Worm (Caenorhabditis elegans) whole organism, L4 larva: ENCODE results near the gene mlt-10.

Experiments
- D1046.2 ChIP-seq: fragments of 200-800 bp; sonication (Bioruptor generic); IDR thresholded peaks from 2 replicates; pipeline ENCODE4 v1.3.6; 2022; ENCODE audit warnings: missing genetic modification characterization, missing compliant biosample characterization
- F26F4.8 ChIP-seq: fragments of 200-800 bp; sonication (Bioruptor generic); conservative IDR thresholded peaks from 2 replicates; pipeline ENCODE4 v1.3.6; 2022; ENCODE audit warnings: missing genetic modification characterization, missing compliant biosample characterization
- F37D6.2 ChIP-seq: sonication (generic microtip); optimal IDR thresholded peaks from 2 replicates; lab custom pipeline; 2016; ENCODE audit warnings: mild to moderate bottlenecking, missing genetic modification characterization, missing compliant biosample characterization
- ZK337.2 ChIP-seq: fragments of 200-800 bp; sonication (Bioruptor generic); IDR thresholded peaks from 2 replicates; pipeline ENCODE4 v1.3.6; 2022; ENCODE audit warnings: missing genetic modification reagents, missing genetic modification characterization, missing compliant biosample characterization
- ZK546.5 ChIP-seq, 2 experiments: sonication (generic microtip); optimal IDR thresholded peaks; 2 replicates each; lab custom pipeline; 2017; ENCODE audit warnings: missing biosample characterization in 2 of 2, missing genetic modification characterization in 2 of 2
- aha-1 ChIP-seq: fragments of 150-350 bp; peaks from one replicate; lab custom pipeline; 2014; ENCODE audit warnings: missing biosample characterization, missing genetic modification characterization
- aly-2 ChIP-seq: sonication (generic microtip); optimal IDR thresholded peaks from 2 replicates; lab custom pipeline; 2018; ENCODE audit warnings: missing biosample characterization, missing genetic modification characterization
- attf-4 ChIP-seq: sonication (generic microtip); optimal IDR thresholded peaks from 3 replicates; lab custom pipeline; 2017; ENCODE audit warnings: missing biosample characterization, missing genetic modification characterization
- ceh-20 ChIP-seq: fragments of 200-800 bp; sonication (Bioruptor generic); IDR thresholded peaks from 2 replicates; pipeline ENCODE4 v1.3.6; 2022; ENCODE audit warnings: missing genetic modification reagents, missing genetic modification characterization, missing compliant biosample characterization
- ceh-28 ChIP-seq: fragments of 150-350 bp; optimal IDR thresholded peaks from 2 replicates; lab custom pipeline; 2014; ENCODE audit warnings: missing biosample characterization, missing genetic modification reagents, missing genetic modification characterization
- ceh-32 ChIP-seq: sonication (generic microtip); optimal IDR thresholded peaks from 2 replicates; lab custom pipeline; 2016; ENCODE audit warnings: mild to moderate bottlenecking, missing genetic modification characterization, missing compliant biosample characterization; ENCODE audit not compliant: poor library complexity
- ceh-44 ChIP-seq: fragments of 200-800 bp; sonication (Bioruptor generic); IDR thresholded peaks from 2 replicates; pipeline ENCODE4 v1.3.6; 2022; ENCODE audit warnings: missing genetic modification reagents, missing genetic modification characterization, missing compliant biosample characterization
- ceh-82 ChIP-seq: sonication (generic microtip); optimal IDR thresholded peaks from 2 replicates; lab custom pipeline; 2017; ENCODE audit warnings: missing biosample characterization, missing genetic modification characterization
- cey-2 ChIP-seq: sonication (generic microtip); optimal IDR thresholded peaks from 3 replicates; lab custom pipeline; 2017; ENCODE audit warnings: missing genetic modification characterization, mild to moderate bottlenecking, missing compliant biosample characterization, antibody characterized with exemption, borderline replicate concordance; ENCODE audit not compliant: insufficient read depth
- daf-12 ChIP-seq: fragments of 150-350 bp; optimal IDR thresholded peaks from 2 replicates; lab custom pipeline; 2014; ENCODE audit warnings: missing biosample characterization, missing genetic modification reagents, missing genetic modification characterization
- daf-16 ChIP-seq, 3 experiments: sonication (generic microtip); optimal IDR thresholded peaks; 2 replicates each; lab custom pipeline; 2016 to 2017; ENCODE audit warnings: missing genetic modification characterization in 3 of 3, missing genetic modification reagents in 3 of 3, mild to moderate bottlenecking in 2 of 3, missing compliant biosample characterization in 2 of 3, missing biosample characterization in 1 of 3, moderate library complexity in 1 of 3
- dmd-9 ChIP-seq: fragments of 200-800 bp; sonication (Bioruptor generic); IDR thresholded peaks from 2 replicates; pipeline ENCODE4 v1.3.6; 2022; ENCODE audit warnings: missing genetic modification reagents, missing genetic modification characterization, missing compliant biosample characterization
- dpl-1 ChIP-seq: fragments of 150-350 bp; optimal IDR thresholded peaks from 2 replicates; lab custom pipeline; 2014; ENCODE audit warnings: missing biosample characterization, missing genetic modification reagents, missing genetic modification characterization
- duxl-1 ChIP-seq: sonication (generic microtip); optimal IDR thresholded peaks from 2 replicates; lab custom pipeline; 2016; ENCODE audit warnings: mild to moderate bottlenecking, missing genetic modification characterization, moderate library complexity, missing compliant biosample characterization; ENCODE audit not compliant: poor library complexity
- dve-1 ChIP-seq: sonication (generic microtip); optimal IDR thresholded peaks from 2 replicates; lab custom pipeline; 2017; ENCODE audit warnings: antibody characterized with exemption, mild to moderate bottlenecking, missing genetic modification characterization, missing compliant biosample characterization; ENCODE audit not compliant: insufficient read depth
- fkh-10 ChIP-seq: fragments of 150-350 bp; optimal IDR thresholded peaks from 2 replicates; lab custom pipeline; 2014; ENCODE audit warnings: missing biosample characterization, missing genetic modification reagents, missing genetic modification characterization
- fos-1 ChIP-seq: fragments of 150-350 bp; optimal IDR thresholded peaks from 2 replicates; lab custom pipeline; 2014; ENCODE audit warnings: missing biosample characterization, missing genetic modification characterization
- hlh-11 ChIP-seq: fragments of 200-800 bp; sonication (Bioruptor generic); optimal IDR thresholded peaks from 2 replicates; lab custom pipeline; 2018; ENCODE audit warnings: mild to moderate bottlenecking, missing genetic modification characterization, missing compliant biosample characterization
- hlh-30 ChIP-seq: sonication (generic microtip); optimal IDR thresholded peaks from 2 replicates; lab custom pipeline; 2017; ENCODE audit warnings: antibody characterized with exemption, mild to moderate bottlenecking, missing genetic modification characterization, missing compliant biosample characterization; ENCODE audit not compliant: insufficient read depth
- hmg-1.1 ChIP-seq: fragments of 200-800 bp; sonication (Bioruptor generic); IDR thresholded peaks from 2 replicates; pipeline ENCODE4 v1.3.6; 2022; ENCODE audit warnings: missing genetic modification reagents, missing genetic modification characterization, missing compliant biosample characterization
- lim-7 ChIP-seq: fragments of 200-800 bp; sonication (Bioruptor generic); IDR thresholded peaks from 2 replicates; pipeline ENCODE4 v1.3.6; 2022; ENCODE audit warnings: missing genetic modification characterization, missing compliant biosample characterization
- lin-13 ChIP-seq: fragments of 150-350 bp; optimal IDR thresholded peaks from 2 replicates; lab custom pipeline; 2014; ENCODE audit warnings: missing biosample characterization, missing genetic modification reagents, missing genetic modification characterization
- lin-39 ChIP-seq: fragments of 150-350 bp; optimal IDR thresholded peaks from 2 replicates; lab custom pipeline; 2014; ENCODE audit warnings: missing biosample characterization, missing genetic modification reagents, missing genetic modification characterization
- lsy-2 ChIP-seq, 2 experiments: fragments of 150-350 bp in 1 of 2; sonication (generic microtip) in 1 of 2; optimal IDR thresholded peaks; 2 replicates each; lab custom pipeline; 2014 to 2017; ENCODE audit warnings: missing biosample characterization in 2 of 2, missing genetic modification characterization in 2 of 2
- madf-5 ChIP-seq, 2 experiments: fragments of 200-800 bp; sonication (Bioruptor generic); IDR thresholded peaks; 2 replicates each; pipeline ENCODE4 v1.3.6; 2022; ENCODE audit warnings: missing compliant biosample characterization in 2 of 2, missing genetic modification characterization in 2 of 2
- mdl-1 ChIP-seq, 2 experiments: fragments of 150-350 bp in 1 of 2; sonication (generic microtip) in 1 of 2; optimal IDR thresholded peaks; 2 replicates each; lab custom pipeline; 2014 to 2017; ENCODE audit warnings: missing biosample characterization in 2 of 2, missing genetic modification characterization in 2 of 2
- mep-1 ChIP-seq: fragments of 150-350 bp; sonication (generic microtip); optimal IDR thresholded peaks from 3 replicates; lab custom pipeline; 2014; ENCODE audit warnings: missing biosample characterization, missing genetic modification characterization
- mes-2 ChIP-seq: sonication (generic microtip); optimal IDR thresholded peaks from 2 replicates; lab custom pipeline; 2016; ENCODE audit warnings: missing genotype, mild to moderate bottlenecking, missing genetic modification characterization, missing compliant biosample characterization; ENCODE audit not compliant: poor library complexity, severe bottlenecking
- mxl-3 ChIP-seq: fragments of 200-800 bp; sonication (Bioruptor generic); optimal IDR thresholded peaks from 2 replicates; lab custom pipeline; 2018; ENCODE audit warnings: mild to moderate bottlenecking, missing genetic modification characterization, missing compliant biosample characterization
- nhr-11 ChIP-seq: fragments of 150-350 bp; optimal IDR thresholded peaks from 2 replicates; lab custom pipeline; 2014; ENCODE audit warnings: missing biosample characterization, missing genetic modification characterization
- nhr-237 ChIP-seq: sonication (generic microtip); optimal IDR thresholded peaks from 2 replicates; lab custom pipeline; 2017; ENCODE audit warnings: missing biosample characterization, missing genetic modification characterization
- nhr-25 ChIP-seq: sonication (generic microtip); optimal IDR thresholded peaks from 2 replicates; lab custom pipeline; 2017; ENCODE audit warnings: missing genetic modification characterization, mild to moderate bottlenecking, missing compliant biosample characterization, antibody characterized with exemption, moderate library complexity, borderline replicate concordance; ENCODE audit not compliant: insufficient read depth
- nhr-48 ChIP-seq: sonication (generic microtip); optimal IDR thresholded peaks from 2 replicates; lab custom pipeline; 2016; ENCODE audit warnings: mild to moderate bottlenecking, missing genetic modification characterization, missing compliant biosample characterization
- nhr-76 ChIP-seq: fragments of 150-350 bp; optimal IDR thresholded peaks from 2 replicates; lab custom pipeline; 2014; ENCODE audit warnings: missing biosample characterization, missing genetic modification characterization
- nhr-77 ChIP-seq: fragments of 150-350 bp; optimal IDR thresholded peaks from 2 replicates; lab custom pipeline; 2014; ENCODE audit warnings: missing biosample characterization, missing genetic modification characterization
- pha-4 ChIP-seq, 2 experiments: fragments of 150-350 bp in 1 of 2; fragments of 200-800 bp in 1 of 2; sonication (Bioruptor generic) in 1 of 2; IDR thresholded peaks in 1 of 2; optimal IDR thresholded peaks in 1 of 2; 2 replicates each; pipeline versions ENCODE4 v1.3.6 to Lab custom; 2014 to 2022; ENCODE audit warnings: missing genetic modification characterization in 2 of 2, missing genetic modification reagents in 2 of 2, missing biosample characterization in 1 of 2, missing compliant biosample characterization in 1 of 2
- snpc-1.2 ChIP-seq: fragments of 200-800 bp; sonication (Bioruptor generic); IDR thresholded peaks from 2 replicates; pipeline ENCODE4 v1.3.6; 2022; ENCODE audit warnings: missing genetic modification reagents, missing genetic modification characterization, missing compliant biosample characterization
- tra-1 ChIP-seq: fragments of 200-800 bp; sonication (Bioruptor generic); IDR thresholded peaks from 2 replicates; pipeline ENCODE4 v1.3.6; 2022; ENCODE audit warnings: missing genetic modification reagents, missing genetic modification characterization, missing compliant biosample characterization
- unc-62 ChIP-seq, 3 experiments: fragments of 150-350 bp in 1 of 3; sonication (generic microtip); optimal IDR thresholded peaks in 2 of 3; peaks in 1 of 3; 1 replicate in 1 of 3; 2 replicates in 2 of 3; lab custom pipeline; 2014 to 2017; ENCODE audit warnings: missing biosample characterization in 3 of 3, missing genetic modification characterization in 3 of 3, missing genetic modification reagents in 3 of 3, missing genotype in 1 of 3
- vab-7 ChIP-seq: fragments of 200-800 bp; sonication (Bioruptor generic); IDR thresholded peaks from 2 replicates; pipeline ENCODE4 v1.3.6; 2022; ENCODE audit warnings: missing genetic modification reagents, missing genetic modification characterization, missing compliant biosample characterization
- zfp-2 ChIP-seq: sonication (generic microtip); optimal IDR thresholded peaks from 2 replicates; lab custom pipeline; 2016; ENCODE audit warnings: mild to moderate bottlenecking, missing genetic modification characterization, missing compliant biosample characterization
- zfp-3 ChIP-seq: fragments of 200-800 bp; sonication (Bioruptor generic); conservative IDR thresholded peaks from 2 replicates; pipeline ENCODE4 v1.3.6; 2022; ENCODE audit warnings: missing genetic modification reagents, missing genetic modification characterization, missing compliant biosample characterization

mlt-10 gene

ce11 chrII:596702-597101 lies 50.2 kb downstream of the mlt-10 start:
- TF ChIP-seq D1046.2 (GFP tag; lab: Robert Waterston, UW) = 0 out of 2 replicates have a peak, but pooled peaks have one; percentile 38
- peak; percentile 96 for TF ChIP-seq aha-1 (tag; lab: Kevin White, UChicago)
- no peak for TF ChIP-seq nhr-76 (tag; lab: Kevin White, UChicago)

DNA sequence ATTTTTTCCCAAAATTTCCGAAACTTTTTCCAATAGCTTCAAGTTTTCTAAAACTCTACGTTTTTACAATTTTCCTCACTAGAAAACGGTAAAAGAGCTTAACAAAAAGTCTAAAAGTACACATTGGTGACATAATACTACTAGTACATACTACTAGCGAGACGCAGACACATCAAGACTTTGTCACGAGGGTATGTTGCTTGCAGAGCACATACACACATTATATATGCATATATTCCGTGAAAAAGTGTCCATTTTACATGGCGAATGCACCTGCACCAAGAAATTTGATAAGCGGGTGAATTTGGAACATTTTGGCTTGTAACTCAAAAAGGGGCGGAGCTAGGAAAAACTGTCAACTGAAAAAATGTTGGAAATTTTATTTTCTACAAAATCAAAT lies 54.8 kb downstream of the mlt-10 start:
- TF ChIP-seq hlh-30 (tag; lab: Kevin White, UChicago) = peak; percentile 88
- no peak for TF ChIP-seq madf-5 (GFP tag; IDR thresholded peaks at IDR 0.05; lab: Robert Waterston, UW)
- no peak for TF ChIP-seq mxl-3 (GFP tag; lab: Kevin White, UChicago)
- no peak for TF ChIP-seq nhr-11 (tag; lab: Kevin White, UChicago)
- TF ChIP-seq dve-1 = peak; percentile 67
- no peak for TF ChIP-seq fkh-10
- TF ChIP-seq daf-12 (tag; lab: Kevin White, UChicago) = no peak
- TF ChIP-seq ceh-44 (GFP tag; lab: Robert Waterston, UW) = no peak
- TF ChIP-seq fos-1 = no peak
- peak; percentile 17; the same call in 1 of the 2 replicates for TF ChIP-seq hmg-1.1 (GFP tag; lab: Robert Waterston, UW)
- TF ChIP-seq aly-2 = no peak
- no peak for TF ChIP-seq ZK337.2 (GFP tag; lab: Robert Waterston, UW)
- no peak for TF ChIP-seq dpl-1
- TF ChIP-seq ceh-32 (tag; lab: Kevin White, UChicago) = no peak
- TF ChIP-seq zfp-3 (GFP tag; lab: Robert Waterston, UW) = no peak
- no peak for TF ChIP-seq lin-13 (GFP tag; lab: Kevin White, UChicago)
- TF ChIP-seq ceh-28 (tag; lab: Kevin White, UChicago) = no peak
- no peak for TF ChIP-seq ZK546.5 (tag; optimal IDR thresholded peaks at IDR 0.05; lab: Kevin White, UChicago)
- no peak for TF ChIP-seq cey-2 (tag; lab: Kevin White, UChicago)
- TF ChIP-seq mep-1 (tag; lab: Kevin White, UChicago) = peak; percentile 42
- TF ChIP-seq mdl-1 (tag; optimal IDR thresholded peaks at IDR 0.05; lab: Kevin White, UChicago) = peak in 1 of 2 experiments; percentile 79
- TF ChIP-seq duxl-1 (tag; lab: Kevin White, UChicago) = no peak
- TF ChIP-seq zfp-2 = no peak
- TF ChIP-seq lim-7 = no peak
- TF ChIP-seq nhr-77 = no peak
- no peak for TF ChIP-seq lin-39 (tag; lab: Kevin White, UChicago)
- no peak for TF ChIP-seq ceh-20 (GFP tag; lab: Robert Waterston, UW)
- TF ChIP-seq unc-62 (GFP tag; optimal IDR thresholded peaks at IDR 0.05 in 1 of 2; lab: Kevin White, UChicago) = no peak
- no peak for TF ChIP-seq unc-62 (tag; optimal IDR thresholded peaks at IDR 0.05; lab: Kevin White, UChicago)
- TF ChIP-seq hlh-11 = peak; percentile 21
- TF ChIP-seq vab-7 (GFP tag; lab: Robert Waterston, UW) = no peak
- TF ChIP-seq nhr-48 = no peak
- no peak for TF ChIP-seq ceh-82 (tag; lab: Kevin White, UChicago)
- TF ChIP-seq attf-4 (tag; lab: Kevin White, UChicago) = no peak
- no peak for TF ChIP-seq F26F4.8 (GFP tag; lab: Robert Waterston, UW)
- no peak for TF ChIP-seq snpc-1.2 (GFP tag; lab: Robert Waterston, UW)
- TF ChIP-seq aha-1 (tag; lab: Kevin White, UChicago) = no peak
- peak; percentile 51 for TF ChIP-seq mes-2 (tag; lab: Kevin White, UChicago)
- TF ChIP-seq F37D6.2 (tag; lab: Kevin White, UChicago) = no peak
- TF ChIP-seq pha-4 (GFP tag; IDR thresholded peaks at IDR 0.05; lab: Robert Waterston, UW) = no peak
- peak; percentile 70 for TF ChIP-seq pha-4 (tag; optimal IDR thresholded peaks at IDR 0.05; lab: Kevin White, UChicago)
- TF ChIP-seq lsy-2 (tag; optimal IDR thresholded peaks at IDR 0.05; lab: Kevin White, UChicago) = peak in 1 of 2 experiments; percentile 52
- TF ChIP-seq daf-16 (GFP tag; optimal IDR thresholded peaks at IDR 0.05; lab: Kevin White, UChicago) = no peak
- no peak for TF ChIP-seq daf-16 (tag; optimal IDR thresholded peaks at IDR 0.05; lab: Kevin White, UChicago)
- no peak for TF ChIP-seq dmd-9
- TF ChIP-seq tra-1 (GFP tag; lab: Robert Waterston, UW) = no peak
- TF ChIP-seq nhr-237 = no peak
- no peak for TF ChIP-seq nhr-25 (tag; lab: Kevin White, UChicago)
